Worm (Caenorhabditis elegans) whole organism, late embryonic: Measurements from ENCODE around the gene twk-40.

ENCODE experiments used
- C08G9.2 ChIP-seq: sonication (generic microtip); optimal IDR thresholded peaks from 2 replicates; lab custom pipeline; 2016; ENCODE audit warnings: mild to moderate bottlenecking, missing genetic modification characterization, moderate library complexity, missing compliant biosample characterization
- C38D4.7 ChIP-seq: fragments of 200-800 bp; sonication (Bioruptor generic); optimal IDR thresholded peaks from 2 replicates; lab custom pipeline; 2018; ENCODE audit warnings: mild to moderate bottlenecking, missing genetic modification characterization, moderate library complexity, missing compliant biosample characterization
- F13H6.1 ChIP-seq: sonication (generic microtip); optimal IDR thresholded peaks from 2 replicates; lab custom pipeline; 2016; ENCODE audit warnings: missing genetic modification characterization, missing compliant biosample characterization
- ceh-19 ChIP-seq: fragments of 200-800 bp; sonication (Bioruptor generic); optimal IDR thresholded peaks from 2 replicates; lab custom pipeline; 2018; ENCODE audit warnings: mild to moderate bottlenecking, missing genetic modification characterization, missing compliant biosample characterization
- ceh-2 ChIP-seq: sonication (generic microtip); optimal IDR thresholded peaks from 2 replicates; lab custom pipeline; 2016; ENCODE audit warnings: missing genotype, missing genetic modification characterization, missing compliant biosample characterization
- ceh-22 ChIP-seq: sonication (generic microtip); optimal IDR thresholded peaks from 2 replicates; lab custom pipeline; 2017; ENCODE audit warnings: missing biosample characterization, missing genetic modification characterization
- ceh-31 ChIP-seq: sonication (generic microtip); optimal IDR thresholded peaks from 2 replicates; lab custom pipeline; 2016; ENCODE audit warnings: missing genetic modification characterization, missing compliant biosample characterization
- che-1 ChIP-seq: sonication (generic microtip); optimal IDR thresholded peaks from 2 replicates; lab custom pipeline; 2016; ENCODE audit warnings: mild to moderate bottlenecking, missing genetic modification characterization, missing compliant biosample characterization
- ets-4 ChIP-seq: sonication (generic microtip); optimal IDR thresholded peaks from 2 replicates; lab custom pipeline; 2016; ENCODE audit warnings: missing genetic modification characterization, missing compliant biosample characterization
- eyg-1 ChIP-seq: sonication (generic microtip); optimal IDR thresholded peaks from 2 replicates; lab custom pipeline; 2016; ENCODE audit warnings: missing genotype, missing genetic modification characterization, missing compliant biosample characterization
- fax-1 ChIP-seq: sonication (generic microtip); optimal IDR thresholded peaks from 2 replicates; lab custom pipeline; 2016; ENCODE audit warnings: missing genotype, missing genetic modification characterization, missing compliant biosample characterization
- gmeb-2 ChIP-seq: sonication (generic microtip); optimal IDR thresholded peaks from 2 replicates; lab custom pipeline; 2016; ENCODE audit warnings: missing genetic modification characterization, inconsistent platforms, missing compliant biosample characterization
- hlh-15 ChIP-seq: sonication (generic microtip); optimal IDR thresholded peaks from 2 replicates; lab custom pipeline; 2016; ENCODE audit warnings: missing genetic modification characterization, missing compliant biosample characterization
- hlh-8 ChIP-seq: sonication (generic microtip); optimal IDR thresholded peaks from 2 replicates; lab custom pipeline; 2016; ENCODE audit warnings: missing genotype, missing genetic modification characterization, missing compliant biosample characterization
- lin-11 ChIP-seq: fragments of 200-800 bp; sonication (Bioruptor generic); optimal IDR thresholded peaks from 2 replicates; lab custom pipeline; 2018; ENCODE audit warnings: mild to moderate bottlenecking, missing genetic modification characterization, missing compliant biosample characterization
- madf-2 ChIP-seq: sonication (generic microtip); optimal IDR thresholded peaks from 2 replicates; lab custom pipeline; 2017; ENCODE audit warnings: missing genetic modification characterization, missing compliant biosample characterization
- nhr-11 ChIP-seq: fragments of 150-350 bp; optimal IDR thresholded peaks from 2 replicates; lab custom pipeline; 2014; ENCODE audit warnings: missing biosample characterization, missing genetic modification characterization
- odd-2 ChIP-seq: sonication (generic microtip); optimal IDR thresholded peaks from 2 replicates; lab custom pipeline; 2017; ENCODE audit warnings: antibody characterized with exemption, mild to moderate bottlenecking, missing genetic modification characterization, missing compliant biosample characterization
- pat-9 ChIP-seq: fragments of 200-800 bp; sonication (Bioruptor generic); optimal IDR thresholded peaks from 2 replicates; lab custom pipeline; 2018; ENCODE audit warnings: mild to moderate bottlenecking, missing genetic modification characterization, moderate library complexity, missing compliant biosample characterization
- pros-1 ChIP-seq: fragments of 150-350 bp; optimal IDR thresholded peaks from 2 replicates; lab custom pipeline; 2014; ENCODE audit warnings: missing biosample characterization, missing genetic modification reagents, missing genetic modification characterization
- ref-2 ChIP-seq: sonication (generic microtip); optimal IDR thresholded peaks from 2 replicates; lab custom pipeline; 2016; ENCODE audit warnings: missing genetic modification characterization, missing compliant biosample characterization
- rnt-1 ChIP-seq: sonication (generic microtip); optimal IDR thresholded peaks from 2 replicates; lab custom pipeline; 2016; ENCODE audit warnings: missing genetic modification characterization, missing compliant biosample characterization
- tbx-2 ChIP-seq: sonication (generic microtip); optimal IDR thresholded peaks from 2 replicates; lab custom pipeline; 2016; ENCODE audit warnings: missing genetic modification characterization, missing compliant biosample characterization
- tbx-7 ChIP-seq: sonication (generic microtip); optimal IDR thresholded peaks from 2 replicates; lab custom pipeline; 2016; ENCODE audit warnings: missing genotype, missing genetic modification characterization, missing compliant biosample characterization
- ttx-3 ChIP-seq: sonication (generic microtip); optimal IDR thresholded peaks from 2 replicates; lab custom pipeline; 2016; ENCODE audit warnings: missing genetic modification reagents, missing genetic modification characterization, missing compliant biosample characterization
- unc-3 ChIP-seq, 2 experiments: fragments of 200-800 bp in 1 of 2; sonication (Bioruptor generic) in 1 of 2; sonication (generic microtip) in 1 of 2; conservative IDR thresholded peaks in 1 of 2; optimal IDR thresholded peaks in 1 of 2; 2 replicates each; pipeline versions ENCODE4 v1.3.6 to Lab custom; 2016 to 2022; ENCODE audit warnings: missing compliant biosample characterization in 2 of 2, missing genetic modification characterization in 2 of 2, missing genetic modification reagents in 1 of 2
- unc-42 ChIP-seq: sonication (generic microtip); optimal IDR thresholded peaks from 2 replicates; lab custom pipeline; 2016; ENCODE audit warnings: missing genotype, missing genetic modification characterization, missing compliant biosample characterization
- unc-86 ChIP-seq: sonication (generic microtip); optimal IDR thresholded peaks from 2 replicates; lab custom pipeline; 2016; ENCODE audit warnings: missing genetic modification characterization, missing compliant biosample characterization
- zip-5 ChIP-seq: sonication (generic microtip); optimal IDR thresholded peaks from 2 replicates; lab custom pipeline; 2016; ENCODE audit warnings: missing genetic modification characterization, missing compliant biosample characterization

Gene twk-40

DNA sequence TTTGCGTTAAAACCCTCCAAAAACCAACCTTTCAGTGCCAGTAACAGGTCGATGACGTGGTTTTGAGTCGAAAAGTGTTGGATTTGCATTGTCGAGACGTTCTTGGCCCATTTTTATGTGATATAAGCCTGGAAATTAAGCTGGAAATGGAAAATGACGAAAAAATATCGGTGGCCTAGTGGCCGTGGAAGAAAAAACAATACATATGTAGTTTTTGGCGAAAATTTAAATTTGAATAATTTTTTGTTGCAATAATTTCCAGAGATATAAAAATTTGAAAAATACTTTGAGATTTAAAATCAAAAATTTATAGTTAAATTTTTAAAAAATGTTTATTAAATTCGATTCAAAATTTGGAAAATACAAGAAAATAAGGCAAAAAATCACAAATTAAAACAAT is 52.9 kb downstream of the twk-40 start, which contains the start of gene ciao-2B:
Gene ciao-2B (minus strand): TSS at position 130 of the 400 bp plus-strand sequence.
- peak; percentile 28 for TF ChIP-seq hlh-8 (tag; lab: Kevin White, UChicago)
- no peak for TF ChIP-seq che-1 (tag; lab: Kevin White, UChicago)
- peak; percentile 5 for TF ChIP-seq tbx-7 (tag; lab: Kevin White, UChicago)
- no peak for TF ChIP-seq F13H6.1 (tag; lab: Kevin White, UChicago)
- TF ChIP-seq ceh-2 (tag; lab: Kevin White, UChicago): peak; percentile 25
- no peak for TF ChIP-seq ref-2 (tag; lab: Kevin White, UChicago)
- no peak for TF ChIP-seq unc-86
- TF ChIP-seq ceh-31 (tag; lab: Kevin White, UChicago): peak; percentile 66
- TF ChIP-seq nhr-11 (tag; lab: Kevin White, UChicago): no peak
- peak; percentile 70 for TF ChIP-seq C08G9.2
- no peak for TF ChIP-seq C38D4.7 (GFP tag; lab: Kevin White, UChicago)
- no peak for TF ChIP-seq rnt-1 (tag; lab: Kevin White, UChicago)
- TF ChIP-seq ets-4: peak; percentile 62
- TF ChIP-seq eyg-1 (tag; lab: Kevin White, UChicago): no peak
- no peak for TF ChIP-seq ceh-19

ce11 chrIII:13436843-13437242 is 55.4 kb downstream of the twk-40 start, which contains the start of gene F45G2.9:
Gene F45G2.9, minus strand, starts transcription at chrIII:13436943.
- no peak for TF ChIP-seq tbx-2 (tag; lab: Kevin White, UChicago)
- no peak for TF ChIP-seq madf-2 (tag; lab: Kevin White, UChicago)
- TF ChIP-seq fax-1: no peak
- TF ChIP-seq unc-42 (tag; lab: Kevin White, UChicago): no peak
- no peak for TF ChIP-seq pat-9
- no peak for TF ChIP-seq gmeb-2 (tag; lab: Kevin White, UChicago)
- no peak for TF ChIP-seq hlh-15
- TF ChIP-seq ttx-3 (tag; lab: Kevin White, UChicago): no peak
- TF ChIP-seq unc-3 (GFP tag; conservative IDR thresholded peaks at IDR 0.05; lab: Robert Waterston, UW): no peak
- TF ChIP-seq unc-3 (tag; optimal IDR thresholded peaks at IDR 0.05; lab: Kevin White, UChicago): no peak
- no peak for TF ChIP-seq zip-5
- no peak for TF ChIP-seq lin-11 (tag; lab: Kevin White, UChicago)
- TF ChIP-seq tbx-7 (tag; lab: Kevin White, UChicago): no peak
- TF ChIP-seq ceh-22 (tag; lab: Kevin White, UChicago): no peak
- TF ChIP-seq ets-4: no peak
- no peak for TF ChIP-seq pros-1 (tag; lab: Kevin White, UChicago)
- TF ChIP-seq odd-2 (tag; lab: Kevin White, UChicago): no peak
- TF ChIP-seq, all 69 proteins: peak for 0
